Worm (Caenorhabditis elegans) whole organism, L1 larva: ENCODE results near the gene srt-70.

Experiments used
- F16B12.6 ChIP-seq: fragments of 150-350 bp; optimal IDR thresholded peaks from 2 replicates; lab custom pipeline; 2014; ENCODE audit warnings: missing biosample characterization, missing genetic modification characterization
- blmp-1 ChIP-seq: fragments of 150-350 bp; optimal IDR thresholded peaks from 2 replicates; lab custom pipeline; 2014; ENCODE audit warnings: missing biosample characterization, missing genetic modification characterization
- efl-1 ChIP-seq, 4 experiments: fragments of 150-350 bp; optimal IDR thresholded peaks in 3 of 4; peaks in 1 of 4; 1 replicate in 1 of 4; 2 replicates in 3 of 4; lab custom pipeline; 2014; ENCODE audit warnings: missing biosample characterization in 2 of 4, missing genetic modification characterization in 2 of 4, missing genetic modification reagents in 2 of 4
- efl-3 ChIP-seq: fragments of 200-800 bp; sonication (Bioruptor generic); optimal IDR thresholded peaks from 2 replicates; lab custom pipeline; 2018; ENCODE audit warnings: mild to moderate bottlenecking, missing genetic modification characterization, missing compliant biosample characterization
- isw-1 ChIP-seq: fragments of 200-800 bp; sonication (Bioruptor generic); IDR thresholded peaks from 2 replicates; pipeline ENCODE4 v1.3.6; 2022; ENCODE audit warnings: missing genetic modification characterization, missing compliant biosample characterization
- jun-1 ChIP-seq: fragments of 150-350 bp; optimal IDR thresholded peaks from 2 replicates; lab custom pipeline; 2014; ENCODE audit warnings: missing biosample characterization, missing genetic modification reagents, missing genetic modification characterization
- lin-14 ChIP-seq: fragments of 200-800 bp; sonication (Bioruptor generic); optimal IDR thresholded peaks from 2 replicates; lab custom pipeline; 2018; ENCODE audit warnings: mild to moderate bottlenecking, missing genetic modification characterization, moderate library complexity, missing compliant biosample characterization
- lin-35 ChIP-seq, 2 experiments: fragments of 150-350 bp; optimal IDR thresholded peaks; 2 replicates each; lab custom pipeline; 2014; ENCODE audit warnings: missing biosample characterization in 2 of 2, missing genetic modification characterization in 2 of 2, missing genetic modification reagents in 2 of 2
- mef-2 ChIP-seq: fragments of 150-350 bp; optimal IDR thresholded peaks from 2 replicates; lab custom pipeline; 2014; ENCODE audit warnings: missing biosample characterization, missing genetic modification characterization
- nhr-19 ChIP-seq: fragments of 200-800 bp; sonication (Bioruptor generic); conservative IDR thresholded peaks from 2 replicates; pipeline ENCODE4 v1.3.6; 2022; ENCODE audit warnings: missing genetic modification characterization, missing compliant biosample characterization
- nhr-71 ChIP-seq: sonication (generic microtip); optimal IDR thresholded peaks from 2 replicates; lab custom pipeline; 2016; ENCODE audit warnings: mild to moderate bottlenecking, missing genetic modification characterization, moderate library complexity, missing compliant biosample characterization
- nhr-77 ChIP-seq: fragments of 150-350 bp; optimal IDR thresholded peaks from 2 replicates; lab custom pipeline; 2014; ENCODE audit warnings: missing biosample characterization, missing genetic modification characterization
- nhr-85 ChIP-seq: sonication (generic microtip); peaks from one replicate; lab custom pipeline; 2016; ENCODE audit warnings: missing genetic modification characterization, inconsistent platforms, missing compliant biosample characterization
- pax-3 ChIP-seq: fragments of 200-800 bp; sonication (Bioruptor generic); optimal IDR thresholded peaks from 2 replicates; lab custom pipeline; 2018; ENCODE audit warnings: mild to moderate bottlenecking, missing genetic modification characterization, moderate library complexity, missing compliant biosample characterization
- skn-1 ChIP-seq: fragments of 150-350 bp; optimal IDR thresholded peaks from 2 replicates; lab custom pipeline; 2014; ENCODE audit warnings: missing biosample characterization, missing genetic modification characterization
- snu-23 ChIP-seq: sonication (generic microtip); optimal IDR thresholded peaks from 2 replicates; lab custom pipeline; 2016; ENCODE audit warnings: missing genetic modification characterization, missing compliant biosample characterization
- tbx-2 ChIP-seq: sonication (generic microtip); optimal IDR thresholded peaks from 2 replicates; lab custom pipeline; 2016; ENCODE audit warnings: missing genetic modification characterization, missing compliant biosample characterization
- unc-62 ChIP-seq: fragments of 150-350 bp; optimal IDR thresholded peaks from 2 replicates; lab custom pipeline; 2014; ENCODE audit warnings: missing biosample characterization, missing genetic modification reagents, missing genetic modification characterization
- unc-98 ChIP-seq: fragments of 200-800 bp; sonication (Bioruptor generic); IDR thresholded peaks from 2 replicates; pipeline ENCODE4 v1.3.6; 2022; ENCODE audit warnings: missing genetic modification characterization, missing compliant biosample characterization
- vab-15 ChIP-seq: sonication (generic microtip); optimal IDR thresholded peaks from 2 replicates; lab custom pipeline; 2017; ENCODE audit warnings: missing genotype, mild to moderate bottlenecking, missing genetic modification characterization, missing compliant biosample characterization
- zip-4 ChIP-seq: fragments of 200-800 bp; sonication (Bioruptor generic); optimal IDR thresholded peaks from 2 replicates; lab custom pipeline; 2018; ENCODE audit warnings: mild to moderate bottlenecking, missing genetic modification characterization, moderate library complexity, missing compliant biosample characterization

srt-70 gene

DNA sequence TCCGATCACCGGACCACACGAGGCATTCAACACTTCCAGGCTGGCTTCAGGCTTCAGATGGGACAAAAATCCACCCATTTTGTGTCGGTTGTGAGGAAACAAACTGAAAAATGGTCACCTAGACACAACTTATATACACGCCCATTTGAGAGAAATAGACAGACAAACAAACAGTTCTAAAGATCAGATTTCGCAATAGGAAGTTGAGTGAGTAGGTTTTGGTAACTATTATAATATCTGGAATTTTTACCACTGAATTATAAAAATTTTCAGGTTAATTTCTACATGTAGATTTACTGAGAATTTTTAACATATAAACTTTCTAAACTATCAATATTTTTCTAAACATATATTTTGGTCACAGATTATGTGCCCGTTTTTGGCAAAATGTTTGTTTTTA lies 25.6 kb downstream of the srt-70 start, which contains the start of gene cest-32:
cest-32 (minus strand) TSS at position 115 of the 400 bp plus-strand sequence.
- peak in 1 of 2 experiments; percentile 7 for TF ChIP-seq lin-35 (GFP tag; optimal IDR thresholded peaks at IDR 0.05; lab: Kevin White, UChicago)
- TF ChIP-seq isw-1 (GFP tag; lab: Robert Waterston, UW): no peak
- peak; percentile 46 for TF ChIP-seq zip-4 (GFP tag; lab: Kevin White, UChicago)
- peak; percentile 25 for TF ChIP-seq nhr-71 (tag; lab: Kevin White, UChicago)
- TF ChIP-seq, all 84 proteins: peak for 3

DNA sequence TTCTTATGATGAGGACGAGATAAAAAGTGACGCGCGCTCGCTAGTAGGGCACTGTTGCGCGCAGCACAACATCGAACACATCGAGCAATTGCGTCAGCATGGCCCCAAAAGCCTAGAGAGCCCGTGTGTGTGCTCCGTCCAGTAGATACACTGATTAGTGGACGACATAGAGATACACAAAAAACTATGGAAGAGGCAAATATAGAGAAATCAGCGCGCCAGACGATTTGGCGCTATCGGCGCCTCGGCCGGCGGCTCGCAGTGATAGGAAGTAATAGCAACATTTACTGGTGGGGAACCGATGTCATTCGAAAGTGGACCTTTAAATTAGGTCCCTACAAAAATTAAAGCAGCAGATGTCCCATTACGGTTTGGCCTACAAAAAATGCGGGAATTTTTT lies 30.8 kb downstream of the srt-70 start:
- TF ChIP-seq nhr-77 (tag; lab: Kevin White, UChicago): peak; percentile 72
- TF ChIP-seq F16B12.6 (tag; lab: Kevin White, UChicago): no peak
- TF ChIP-seq lin-14 (GFP tag; lab: Kevin White, UChicago): peak; percentile 17
- TF ChIP-seq tbx-2 (tag; lab: Kevin White, UChicago): peak; percentile 44
- peak; percentile 10 for TF ChIP-seq nhr-71 (tag; lab: Kevin White, UChicago)
- no peak for TF ChIP-seq unc-62 (GFP tag; lab: Kevin White, UChicago)

DNA sequence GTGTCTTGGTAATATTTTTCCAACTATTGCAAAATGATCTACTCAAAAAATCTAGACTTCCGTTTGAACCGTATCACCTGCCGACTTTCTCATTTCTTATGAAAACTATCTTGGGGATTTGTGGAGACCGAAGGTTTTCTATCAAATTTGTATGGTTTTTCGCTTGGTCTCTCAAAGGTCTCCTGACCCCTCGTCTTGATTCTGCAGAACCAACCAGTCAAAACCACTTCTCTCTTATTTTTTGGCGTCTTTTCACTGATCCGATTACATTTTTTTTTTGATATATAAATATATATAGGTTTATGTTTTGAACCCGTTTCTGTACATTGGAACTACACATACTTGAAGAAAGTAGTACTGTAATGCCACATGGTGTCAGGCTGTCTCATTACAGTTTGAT lies 33.7 kb downstream of the srt-70 start:
- TF ChIP-seq snu-23 (GFP tag; lab: Kevin White, UChicago) (no peak), efl-1 (optimal IDR thresholded peaks at IDR 0.05; lab: Kevin White, UChicago) (no peak), efl-1 (GFP tag; optimal IDR thresholded peaks at IDR 0.05 in 1 of 2; lab: Kevin White, UChicago) (peak in 1 of 2 experiments; percentile 90), vab-15 (tag; lab: Kevin White, UChicago) (no peak), unc-98 (GFP tag; lab: Robert Waterston, UW) (no peak), blmp-1 (tag; lab: Kevin White, UChicago) (peak; percentile 36), nhr-85 (tag; lab: Kevin White, UChicago) (peak; percentile 64), lin-14 (GFP tag; lab: Kevin White, UChicago) (peak; percentile 41), pax-3 (tag; lab: Kevin White, UChicago) (no peak)

DNA sequence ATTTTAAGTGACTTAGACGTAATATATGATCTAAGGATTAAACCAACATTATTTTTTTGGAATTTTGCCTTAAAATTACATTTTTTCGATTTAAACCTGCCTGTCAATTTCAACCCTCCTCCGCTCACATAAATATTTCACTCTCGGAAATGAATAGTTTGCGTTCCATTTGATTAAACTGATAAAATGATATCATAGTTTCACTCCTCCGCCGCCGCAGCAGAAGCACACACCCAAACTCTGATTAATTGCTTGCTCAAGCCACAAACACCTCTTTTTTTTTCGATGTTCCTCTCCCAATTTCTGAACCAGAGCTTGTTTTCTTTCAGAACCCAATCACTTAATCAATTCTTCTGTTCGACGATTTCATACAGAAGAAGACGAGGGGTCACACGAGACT lies 36.3 kb downstream of the srt-70 start, which contains the start of gene Y49G5B.1:
Y49G5B.1 (plus strand) TSS at position 324 of the 400 bp plus-strand sequence.
- TF ChIP-seq nhr-19 (GFP tag; lab: Robert Waterston, UW) (no peak), skn-1 (tag; lab: Kevin White, UChicago) (no peak), mef-2 (tag; lab: Kevin White, UChicago) (no peak), efl-3 (no peak)

DNA sequence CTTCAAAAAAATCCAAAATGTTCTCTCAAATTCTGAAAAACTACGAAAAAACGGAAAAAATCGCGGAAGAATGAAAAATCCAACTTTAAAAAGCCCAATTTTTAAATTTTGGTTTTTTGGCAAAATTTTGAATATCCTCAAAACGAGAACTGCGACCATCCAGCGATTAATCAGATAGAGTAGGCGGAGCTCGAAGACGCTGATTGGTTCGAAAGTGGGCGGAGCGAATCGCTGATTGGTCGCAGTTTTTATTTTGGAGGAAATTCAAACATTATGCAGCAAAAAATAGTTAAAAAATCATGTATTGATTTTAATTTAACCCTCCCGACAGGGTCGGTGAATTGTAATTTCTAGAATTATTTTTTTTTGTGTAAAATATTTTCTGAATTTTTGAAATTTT lies 45.7 kb downstream of the srt-70 start:
- no peak for TF ChIP-seq lin-14 (GFP tag; lab: Kevin White, UChicago)
- TF ChIP-seq nhr-85 (tag; lab: Kevin White, UChicago): peak; percentile 27
- TF ChIP-seq efl-1 (optimal IDR thresholded peaks at IDR 0.05; lab: Kevin White, UChicago): no peak
- peak in 1 of 2 experiments; percentile 16 for TF ChIP-seq efl-1 (GFP tag; optimal IDR thresholded peaks at IDR 0.05 in 1 of 2; lab: Kevin White, UChicago)
- no peak for TF ChIP-seq jun-1 (tag; lab: Kevin White, UChicago)
